Worm (Caenorhabditis elegans) whole organism, L1 larva: Measurements from ENCODE around the gene faxc-2.

Experiments
- ama-1 ChIP-seq: fragments of 150-350 bp; optimal IDR thresholded peaks from 2 replicates; lab custom pipeline; 2014
- ceh-82 ChIP-seq, 3 experiments: fragments of 150-350 bp in 1 of 3; sonication (generic microtip) in 2 of 3; optimal IDR thresholded peaks; 2 replicates each; lab custom pipeline; 2014 to 2017; ENCODE audit warnings: missing biosample characterization in 3 of 3, missing genetic modification characterization in 3 of 3
- ceh-88 ChIP-seq: fragments of 200-800 bp; sonication (Bioruptor generic); IDR thresholded peaks from 2 replicates; pipeline ENCODE4 v1.3.6; 2022; ENCODE audit warnings: missing genetic modification characterization, missing compliant biosample characterization
- dpl-1 ChIP-seq, 3 experiments: fragments of 150-350 bp in 2 of 3; sonication (generic microtip) in 1 of 3; optimal IDR thresholded peaks; 2 replicates each; lab custom pipeline; 2014 to 2017; ENCODE audit warnings: missing biosample characterization in 3 of 3, missing genetic modification characterization in 3 of 3, missing genetic modification reagents in 3 of 3
- elt-3 ChIP-seq, 6 experiments: fragments of 150-350 bp in 1 of 6; sonication (generic microtip); optimal IDR thresholded peaks; 2 replicates each; lab custom pipeline; 2017 to 2018; ENCODE audit warnings: missing biosample characterization in 6 of 6, missing genetic modification characterization in 6 of 6, inconsistent platforms in 1 of 6
- fkh-4 ChIP-seq: sonication (generic microtip); optimal IDR thresholded peaks from 2 replicates; lab custom pipeline; 2016; ENCODE audit warnings: missing compliant biosample characterization, missing genetic modification characterization, borderline replicate concordance
- grh-1 ChIP-seq: fragments of 200-800 bp; sonication (Bioruptor generic); IDR thresholded peaks from 2 replicates; pipeline ENCODE4 v1.3.6; 2022; ENCODE audit warnings: missing genetic modification reagents, missing genetic modification characterization, missing compliant biosample characterization
- hpl-2 ChIP-seq: fragments of 150-350 bp; optimal IDR thresholded peaks from 2 replicates; lab custom pipeline; 2014; ENCODE audit warnings: missing biosample characterization, missing genetic modification reagents, missing genetic modification characterization
- lsy-2 ChIP-seq, 2 experiments: fragments of 150-350 bp; optimal IDR thresholded peaks; 2 replicates each; lab custom pipeline; 2014; ENCODE audit warnings: missing biosample characterization in 2 of 2, missing genetic modification characterization in 2 of 2
- mdl-1 ChIP-seq, 2 experiments: fragments of 150-350 bp; optimal IDR thresholded peaks; 2 replicates each; lab custom pipeline; 2014 to 2017; ENCODE audit warnings: missing biosample characterization in 2 of 2, missing genetic modification characterization in 2 of 2, inconsistent platforms in 1 of 2
- nhr-12 ChIP-seq: sonication (generic microtip); optimal IDR thresholded peaks from 2 replicates; lab custom pipeline; 2017; ENCODE audit warnings: missing biosample characterization, missing genetic modification characterization
- nhr-76 ChIP-seq: sonication (generic microtip); optimal IDR thresholded peaks from 2 replicates; lab custom pipeline; 2017; ENCODE audit warnings: missing biosample characterization, missing genetic modification characterization
- unc-62 ChIP-seq: fragments of 150-350 bp; optimal IDR thresholded peaks from 2 replicates; lab custom pipeline; 2014; ENCODE audit warnings: missing biosample characterization, missing genetic modification reagents, missing genetic modification characterization
- ztf-11 ChIP-seq, 2 experiments: sonication (generic microtip); optimal IDR thresholded peaks; 2 replicates each; lab custom pipeline; 2016 to 2017; ENCODE audit warnings: missing genetic modification characterization in 2 of 2, missing biosample characterization in 1 of 2, missing compliant biosample characterization in 1 of 2

DNA sequence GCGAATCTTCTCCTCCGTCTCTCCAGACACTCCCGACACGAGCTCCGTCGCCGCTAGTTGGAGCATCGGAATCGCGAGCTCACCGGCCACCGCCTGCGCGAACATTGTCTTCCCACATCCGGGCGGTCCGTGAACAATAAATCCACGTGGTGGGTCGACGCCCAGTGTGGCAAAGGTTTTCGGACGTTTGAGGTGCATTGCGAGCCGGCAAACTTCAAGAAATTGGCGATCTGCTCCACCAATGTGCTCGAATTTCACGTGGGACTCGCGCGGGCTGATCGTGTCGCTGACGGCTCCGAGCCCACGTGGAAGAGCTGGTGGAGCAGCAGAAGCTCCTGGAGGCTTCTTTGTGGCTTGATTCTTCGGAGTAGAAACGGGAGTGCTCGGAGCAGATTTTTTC lies 7.5 kb downstream of the faxc-2 start:
- TF ChIP-seq ztf-11 (tag; optimal IDR thresholded peaks at IDR 0.05; lab: Kevin White, UChicago): no peak
- TF ChIP-seq mdl-1 (tag; optimal IDR thresholded peaks at IDR 0.05; lab: Kevin White, UChicago): no peak
- TF ChIP-seq ceh-88 (GFP tag; lab: Robert Waterston, UW): no peak
- TF ChIP-seq nhr-12: no peak
- no peak for TF ChIP-seq ama-1 (lab: Kevin White, UChicago)
- no peak for TF ChIP-seq unc-62
- no peak for TF ChIP-seq lsy-2 (tag; optimal IDR thresholded peaks at IDR 0.05; lab: Kevin White, UChicago)
- TF ChIP-seq dpl-1 (GFP tag; optimal IDR thresholded peaks at IDR 0.05; lab: Kevin White, UChicago): no peak
- TF ChIP-seq elt-3 (tag; optimal IDR thresholded peaks at IDR 0.05; lab: Kevin White, UChicago): no peak
- no peak for TF ChIP-seq grh-1 (GFP tag; lab: Robert Waterston, UW)
- TF ChIP-seq ceh-82 (tag; optimal IDR thresholded peaks at IDR 0.05; lab: Kevin White, UChicago): no peak
- TF ChIP-seq nhr-76: no peak
- TF ChIP-seq hpl-2 (GFP tag; lab: Kevin White, UChicago): no peak
- TF ChIP-seq fkh-4 (tag; lab: Kevin White, UChicago): no peak
